3 fruit fly cellular contexts compared by ENCODE assay signal in the genomic region with DNA sequence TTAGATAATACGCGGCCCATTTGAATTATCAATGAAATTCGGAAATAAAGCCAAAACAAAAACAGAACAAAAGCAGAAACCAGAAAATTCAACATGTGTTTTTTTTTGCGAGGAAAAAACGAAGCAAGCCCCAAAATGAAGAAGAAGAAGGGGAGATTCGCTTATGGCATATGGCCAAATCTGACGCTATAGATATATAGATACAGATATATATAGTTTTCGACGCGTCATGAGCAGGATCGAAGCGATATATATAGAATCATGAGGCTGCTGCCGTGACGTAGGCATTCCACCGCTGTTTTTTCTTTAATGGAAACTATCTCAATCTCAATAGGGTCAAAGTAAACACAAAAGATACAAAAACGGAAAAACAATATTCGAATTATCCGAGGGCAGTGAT.
TF ChIP-seq lines count a peak whose summit lies in the region.

No protein-coding gene starts in this region.

- TF ChIP-seq CTCF in whole organism, embryonic (GFP tag; optimal IDR thresholded peaks at IDR 0.05; lab: Kevin White, UChicago): no peak

TF ChIP-seq in whole organism, embryonic, 481 proteins besides CTCF, POLR2A, EP300 and RAD21:
- no peak for TF ChIP-seq prd (optimal IDR thresholded peaks at IDR 0.05; lab: Kevin White, UChicago)
- TF ChIP-seq prd (GFP tag; IDR thresholded peaks at IDR 0.05; lab: Robert Waterston, UW): no peak
- TF ChIP-seq rib (GFP tag; IDR thresholded peaks at IDR 0.05; lab: Robert Waterston, UW): 0 out of 2 replicates have a peak, but pooled peaks have one; percentile 25
- peak; percentile 27 for TF ChIP-seq gro (GFP tag; optimal IDR thresholded peaks at IDR 0.05; lab: Kevin White, UChicago)
- peak; percentile 95 for TF ChIP-seq CG13894 (tag; optimal IDR thresholded peaks at IDR 0.05; lab: Kevin White, UChicago)
- no peak for TF ChIP-seq CHES-1-like (GFP tag; optimal IDR thresholded peaks at IDR 0.05; lab: Kevin White, UChicago)
- no peak for TF ChIP-seq emc (GFP tag; optimal IDR thresholded peaks at IDR 0.05; lab: Kevin White, UChicago)
- TF ChIP-seq Pdp1 (GFP tag; optimal IDR thresholded peaks at IDR 0.05; lab: Kevin White, UChicago): peak in 1 of 2 experiments; percentile 26
- no peak for TF ChIP-seq sob (GFP tag; IDR thresholded peaks at IDR 0.05; lab: Robert Waterston, UW)
- peak; percentile 69 for TF ChIP-seq CG10543 (GFP tag; optimal IDR thresholded peaks at IDR 0.05; lab: Kevin White, UChicago)
- peak; percentile 66 for TF ChIP-seq CG12769 (tag; optimal IDR thresholded peaks at IDR 0.05; lab: Kevin White, UChicago)
- TF ChIP-seq kay (GFP tag; optimal IDR thresholded peaks at IDR 0.05; lab: Kevin White, UChicago): no peak
- TF ChIP-seq eve (GFP tag; optimal IDR thresholded peaks at IDR 0.05; lab: Kevin White, UChicago): no peak
- TF ChIP-seq abd-A (tag; optimal IDR thresholded peaks at IDR 0.05; lab: Kevin White, UChicago): peak; percentile 36
- TF ChIP-seq Gug (GFP tag; IDR thresholded peaks at IDR 0.05; lab: Robert Waterston, UW): no peak
- peak; percentile 86 for TF ChIP-seq sd (tag; optimal IDR thresholded peaks at IDR 0.05; lab: Kevin White, UChicago)
- no peak for TF ChIP-seq tap (tag; optimal IDR thresholded peaks at IDR 0.05; lab: Kevin White, UChicago)
- peak; percentile 51 for TF ChIP-seq CG17385 (GFP tag; optimal IDR thresholded peaks at IDR 0.05; lab: Kevin White, UChicago)
- peak; percentile 38 for TF ChIP-seq NfI (GFP tag; optimal IDR thresholded peaks at IDR 0.05; lab: Kevin White, UChicago)
- no peak for TF ChIP-seq gcm2 (GFP tag; optimal IDR thresholded peaks at IDR 0.05; lab: Kevin White, UChicago)
TF ChIP-seq in whole organism, embryonic: peak in this region for 10.

TF ChIP-seq in whole organism, prepupa, 60 proteins besides CTCF, POLR2A, EP300 and RAD21:
- TF ChIP-seq CG15336 (GFP tag; IDR thresholded peaks at IDR 0.05; lab: Robert Waterston, UW) (0 out of 2 replicates have a peak, but pooled peaks have one; percentile 28), vri (GFP tag; optimal IDR thresholded peaks at IDR 0.05; lab: Kevin White, UChicago) (peak; percentile 29), CG6276 (GFP tag; optimal IDR thresholded peaks at IDR 0.05; lab: Kevin White, UChicago) (peak; percentile 15), Hr38 (GFP tag; optimal IDR thresholded peaks at IDR 0.05; lab: Kevin White, UChicago) (no peak)

TF ChIP-seq in whole organism, pupa, 21 proteins besides CTCF, POLR2A, EP300 and RAD21:
- no peak; the same call in 1 of the 2 replicates for TF ChIP-seq Ets98B (GFP tag; IDR thresholded peaks at IDR 0.05; lab: Robert Waterston, UW)
- 0 out of 2 replicates have a peak, but pooled peaks have one; percentile 18 for TF ChIP-seq CG32121 (GFP tag; IDR thresholded peaks at IDR 0.05; lab: Robert Waterston, UW)
